Fruit fly (Drosophila melanogaster): ENCODE measurements around the gene Sfp24Bb.

Gene Sfp24Bb

DNA sequence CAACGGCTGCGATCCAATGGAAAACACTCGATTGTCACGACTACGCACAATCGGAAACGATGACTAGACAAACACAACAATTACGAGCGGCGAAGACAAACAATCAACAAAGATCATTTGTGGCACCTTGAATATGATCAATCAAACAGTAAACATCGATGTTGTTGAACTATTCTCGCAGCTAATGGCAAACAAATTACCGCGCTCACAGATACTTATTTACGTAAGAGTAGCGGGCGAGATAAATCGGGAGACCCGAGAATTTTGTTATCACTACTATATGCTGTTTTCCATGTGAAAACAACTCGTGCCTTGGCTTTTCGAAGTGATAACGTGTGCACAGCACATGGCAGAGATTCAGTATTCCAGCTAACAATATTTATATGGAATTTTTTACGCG is 40.8 kb downstream of the Sfp24Bb start (continued):
- TF ChIP-seq CG4404 (GFP tag; IDR thresholded peaks at IDR 0.05) (no peak), CG12942 (GFP tag; optimal IDR thresholded peaks at IDR 0.05) (peak; percentile 63), CG14710 (tag; optimal IDR thresholded peaks at IDR 0.05) (peak; percentile 91), D19B (GFP tag; optimal IDR thresholded peaks at IDR 0.05) (peak; percentile 20), CG6254 (GFP tag; optimal IDR thresholded peaks at IDR 0.05) (peak; percentile 87), CG8388 (GFP tag; optimal IDR thresholded peaks at IDR 0.05) (no peak), luna (GFP tag; optimal IDR thresholded peaks at IDR 0.05) (no peak), Spps (tag; optimal IDR thresholded peaks at IDR 0.05) (peak; percentile 81), esg (GFP tag; conservative IDR thresholded peaks at IDR 0.05) (no peak), CG32772 (GFP tag; IDR thresholded peaks at IDR 0.05) (no peak), dan (GFP tag; IDR thresholded peaks at IDR 0.05) (no peak), oc (tag; optimal IDR thresholded peaks at IDR 0.05) (peak; percentile 30), gce (GFP tag; IDR thresholded peaks at IDR 0.05) (peak; percentile 86), Camta (GFP tag; optimal IDR thresholded peaks at IDR 0.05) (peak; percentile 93), Kr (GFP tag; optimal IDR thresholded peaks at IDR 0.05) (peak; percentile 98), org-1 (GFP tag; optimal IDR thresholded peaks at IDR 0.05) (peak; percentile 84), stc (GFP tag; IDR thresholded peaks at IDR 0.05) (peak; percentile 54; the same call in 1 of the 2 replicates), tna (GFP tag; IDR thresholded peaks at IDR 0.05; ENCODE audit: partially characterized antibody) (no peak), CG3065 (GFP tag; optimal IDR thresholded peaks at IDR 0.05) (peak; percentile 33), tap (tag; optimal IDR thresholded peaks at IDR 0.05) (peak; percentile 67), jumu (GFP tag; optimal IDR thresholded peaks at IDR 0.05) (peak; percentile 80), CG10979 (tag; optimal IDR thresholded peaks at IDR 0.05) (peak; percentile 72), Rx (GFP tag; IDR thresholded peaks at IDR 0.05) (no peak), cad (GFP tag; optimal IDR thresholded peaks at IDR 0.05) (no peak), lola (GFP tag; optimal IDR thresholded peaks at IDR 0.05) (peak in 1 of 3 experiments; percentile 88), CG11247 (GFP tag; IDR thresholded peaks at IDR 0.05) (peak; percentile 69), CG2889 (GFP tag; IDR thresholded peaks at IDR 0.05) (no peak), bsh (GFP tag; optimal IDR thresholded peaks at IDR 0.05) (peak in 1 of 2 experiments; percentile 9), HHEX (GFP tag; optimal IDR thresholded peaks at IDR 0.05) (peak; percentile 85), Oaz (GFP tag; IDR thresholded peaks at IDR 0.05) (0 out of 2 replicates have a peak, but pooled peaks have one; percentile 9), Atf-2 (GFP tag; optimal IDR thresholded peaks at IDR 0.05) (peak; percentile 70), CG12155 (GFP tag; optimal IDR thresholded peaks at IDR 0.05) (no peak), CG12769 (tag; optimal IDR thresholded peaks at IDR 0.05) (no peak), HLH4C (GFP tag; IDR thresholded peaks at IDR 0.05; ENCODE audit: partially characterized antibody) (no peak), ssp (GFP tag; IDR thresholded peaks at IDR 0.05) (no peak), pum (GFP tag; optimal IDR thresholded peaks at IDR 0.05) (no peak), Sry-δ (GFP tag; optimal IDR thresholded peaks at IDR 0.05) (no peak), repo (GFP tag; optimal IDR thresholded peaks at IDR 0.05) (peak; percentile 59), CoRest (tag; optimal IDR thresholded peaks at IDR 0.05) (no peak), Deaf1 (tag; optimal IDR thresholded peaks at IDR 0.05) (no peak), Mad (GFP tag; optimal IDR thresholded peaks at IDR 0.05) (peak; percentile 86), wdn (GFP tag; IDR thresholded peaks at IDR 0.05) (no peak), CG30431 (GFP tag; optimal IDR thresholded peaks at IDR 0.05) (no peak), hth (optimal IDR thresholded peaks at IDR 0.05) (no peak), CG17829 (tag; optimal IDR thresholded peaks at IDR 0.05) (peak; percentile 69), dysf (GFP tag; IDR thresholded peaks at IDR 0.05) (peak; percentile 68; the same call in 1 of the 3 replicates), CG10147 (GFP tag; optimal IDR thresholded peaks at IDR 0.05) (no peak), stwl (tag; optimal IDR thresholded peaks at IDR 0.05) (peak; percentile 64), BEAF-32 (GFP tag; optimal IDR thresholded peaks at IDR 0.05) (no peak), CG18011 (GFP tag; optimal IDR thresholded peaks at IDR 0.05) (peak; percentile 70), CG34422 (GFP tag; IDR thresholded peaks at IDR 0.05) (no peak; the same call in 2 of the 3 replicates)

All from whole organism, embryonic.